Fruit fly (Drosophila melanogaster): ENCODE measurements around the gene Nepl9.

Gene Nepl9

dm6 chr2L:16803638-16804037, 33.4 kb downstream of the Nepl9 start (continued):
- TF ChIP-seq CG8632 (GFP tag; optimal IDR thresholded peaks at IDR 0.05) = no peak
- peak; percentile 83 for TF ChIP-seq CG15336 (GFP tag; IDR thresholded peaks at IDR 0.05)
- TF ChIP-seq CG31627 (GFP tag; optimal IDR thresholded peaks at IDR 0.05) = no peak
- no peak for TF ChIP-seq Hr38 (GFP tag; optimal IDR thresholded peaks at IDR 0.05)
- no peak for TF ChIP-seq Sox14 (GFP tag; optimal IDR thresholded peaks at IDR 0.05)
- TF ChIP-seq esn (GFP tag; optimal IDR thresholded peaks at IDR 0.05) = no peak
- TF ChIP-seq lz (GFP tag; optimal IDR thresholded peaks at IDR 0.05) = no peak
- no peak for TF ChIP-seq fd59A (GFP tag; optimal IDR thresholded peaks at IDR 0.05)
- peak; percentile 77 for TF ChIP-seq Eip78C (GFP tag)
- TF ChIP-seq ss (GFP tag; optimal IDR thresholded peaks at IDR 0.05) = no peak
- TF ChIP-seq CG9139 (GFP tag; optimal IDR thresholded peaks at IDR 0.05) = no peak
- TF ChIP-seq Sox102F (GFP tag; optimal IDR thresholded peaks at IDR 0.05) = no peak
- TF ChIP-seq salr (GFP tag; optimal IDR thresholded peaks at IDR 0.05) = no peak
- no peak for TF ChIP-seq Hr39 (GFP tag; optimal IDR thresholded peaks at IDR 0.05)
- no peak for TF ChIP-seq Sox15 (GFP tag; optimal IDR thresholded peaks at IDR 0.05)
- peak; percentile 83 for TF ChIP-seq CG8119 (GFP tag; IDR thresholded peaks at IDR 0.05)
- no peak for TF ChIP-seq Smox (GFP tag; optimal IDR thresholded peaks at IDR 0.05)
- 0 out of 3 replicates have a peak, but pooled peaks have one; percentile 36 for TF ChIP-seq CG6163 (GFP tag; IDR thresholded peaks at IDR 0.05)
- no peak for TF ChIP-seq Met (GFP tag; optimal IDR thresholded peaks at IDR 0.05)

- TF ChIP-seq net (GFP tag; optimal IDR thresholded peaks at IDR 0.05) (no peak), CG11902 (GFP tag; optimal IDR thresholded peaks at IDR 0.05) (no peak), salr (GFP tag; optimal IDR thresholded peaks at IDR 0.05) (no peak), Sox15 (GFP tag; optimal IDR thresholded peaks at IDR 0.05) (no peak), svp (GFP tag) (no peak), CG15336 (GFP tag; IDR thresholded peaks at IDR 0.05) (no peak), cyc (GFP tag; optimal IDR thresholded peaks at IDR 0.05) (no peak), Ets96B (tag; optimal IDR thresholded peaks at IDR 0.05) (no peak)
Observed at dm6 chr2L:16801578-16802152, 35.4 kb downstream of the Nepl9 start.

- TF ChIP-seq svp (GFP tag) (peak; percentile 48), vri (GFP tag; optimal IDR thresholded peaks at IDR 0.05) (peak; percentile 59), lz (GFP tag; optimal IDR thresholded peaks at IDR 0.05) (no peak)
Observed at dm6 chr2L:16799496-16799895, 37.6 kb downstream of the Nepl9 start.

dm6 chr2L:16798705-16799104, 38.4 kb downstream of the Nepl9 start, which contains the start of gene Ugt37D1:
Gene Ugt37D1, plus strand, starts transcription at chr2L:16799025.
- TF ChIP-seq OdsH (GFP tag; optimal IDR thresholded peaks at IDR 0.05) (no peak), Ets96B (tag; optimal IDR thresholded peaks at IDR 0.05) (no peak), CG10631 (GFP tag; optimal IDR thresholded peaks at IDR 0.05) (no peak), CG6854 (GFP tag; optimal IDR thresholded peaks at IDR 0.05) (no peak), Sox15 (GFP tag; optimal IDR thresholded peaks at IDR 0.05) (no peak), pdm3 (GFP tag; optimal IDR thresholded peaks at IDR 0.05) (no peak), Lpt (GFP tag; optimal IDR thresholded peaks at IDR 0.05) (no peak), Ets21C (GFP tag; optimal IDR thresholded peaks at IDR 0.05) (no peak), vri (GFP tag; optimal IDR thresholded peaks at IDR 0.05) (no peak), salr (GFP tag; optimal IDR thresholded peaks at IDR 0.05) (peak in 1 of 2 experiments; percentile 2), CG4318 (GFP tag; optimal IDR thresholded peaks at IDR 0.05) (no peak), Eip78C (GFP tag) (peak; percentile 60), cyc (GFP tag; optimal IDR thresholded peaks at IDR 0.05) (no peak), Hr38 (GFP tag; optimal IDR thresholded peaks at IDR 0.05) (no peak)

dm6 chr2L:16796104-16796645, 40.9 kb downstream of the Nepl9 start, which contains the start of gene Ugt37E1:
Gene Ugt37E1, plus strand, starts transcription at chr2L:16796595.
- TF ChIP-seq achi (GFP tag; optimal IDR thresholded peaks at IDR 0.05) = no peak
- no peak for TF ChIP-seq topi (GFP tag; optimal IDR thresholded peaks at IDR 0.05)
- TF ChIP-seq Lpt (GFP tag; optimal IDR thresholded peaks at IDR 0.05) = no peak
- no peak for TF ChIP-seq CG6854 (GFP tag; optimal IDR thresholded peaks at IDR 0.05)
- no peak for TF ChIP-seq acj6 (GFP tag; optimal IDR thresholded peaks at IDR 0.05)
- no peak for TF ChIP-seq Blimp-1 (GFP tag; optimal IDR thresholded peaks at IDR 0.05)
- no peak for TF ChIP-seq lz (GFP tag; optimal IDR thresholded peaks at IDR 0.05)
- no peak for TF ChIP-seq Ets21C (GFP tag; optimal IDR thresholded peaks at IDR 0.05)
- TF ChIP-seq Eip93F (GFP tag; optimal IDR thresholded peaks at IDR 0.05) = no peak
- TF ChIP-seq Smox (GFP tag; optimal IDR thresholded peaks at IDR 0.05) = no peak
- no peak for TF ChIP-seq eg (GFP tag; IDR thresholded peaks at IDR 0.05)
- TF ChIP-seq svp (GFP tag) = no peak
- TF ChIP-seq Eip75B (GFP tag; optimal IDR thresholded peaks at IDR 0.05) = no peak
- TF ChIP-seq CG6808 (GFP tag; optimal IDR thresholded peaks at IDR 0.05) = no peak
- no peak for TF ChIP-seq ss (GFP tag; optimal IDR thresholded peaks at IDR 0.05)
- TF ChIP-seq Hr38 (GFP tag; optimal IDR thresholded peaks at IDR 0.05) = no peak
